Worm (Caenorhabditis elegans): ENCODE results near the gene Y54G2A.11.

Y54G2A.11 gene

DNA sequence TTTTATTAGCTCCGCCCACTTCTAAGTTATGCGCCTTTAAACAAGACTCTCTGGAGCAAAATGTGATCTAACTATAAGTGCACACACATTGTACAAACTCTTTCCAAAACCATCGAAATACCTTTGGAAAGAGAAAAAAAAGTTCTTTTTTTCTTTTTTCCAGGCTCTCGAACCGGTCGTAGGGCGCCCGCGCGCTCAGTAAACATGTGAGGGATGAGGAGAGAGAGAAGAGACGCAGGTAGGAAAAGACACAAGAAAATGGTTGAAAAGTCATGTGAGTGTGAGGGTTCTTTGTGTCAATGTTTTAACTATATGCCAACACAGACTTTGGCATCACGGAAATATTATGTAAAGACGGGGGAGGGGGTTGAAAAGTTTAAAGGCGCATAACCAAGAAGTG lies 2.9 kb upstream of the Y54G2A.11 start (continued):
- TF ChIP-seq ceh-32 (tag; optimal IDR thresholded peaks at IDR 0.05; ENCODE audit: poor library complexity) (no peak), zip-11 (GFP tag; IDR thresholded peaks at IDR 0.05) (0 out of 2 replicates have a peak, but pooled peaks have one; percentile 9), aha-1 (tag) (peak; percentile 98), mep-1 (tag; optimal IDR thresholded peaks at IDR 0.05) (peak; percentile 89), F44E2.7 (GFP tag; IDR thresholded peaks at IDR 0.05) (no peak), rbr-2 (tag; optimal IDR thresholded peaks at IDR 0.05) (peak; percentile 52), hlh-30 (tag; optimal IDR thresholded peaks at IDR 0.05; ENCODE audit: insufficient read depth) (peak; percentile 99), daf-12 (tag; optimal IDR thresholded peaks at IDR 0.05) (no peak), Y5F2A.4 (GFP tag; optimal IDR thresholded peaks at IDR 0.05) (no peak), zip-2 (tag; optimal IDR thresholded peaks at IDR 0.05) (no peak), mdl-1 (tag; optimal IDR thresholded peaks at IDR 0.05) (peak; percentile 9 to 87), lin-38 (GFP tag; IDR thresholded peaks at IDR 0.05) (peak; percentile 41; the same call in 1 of the 2 replicates), daf-19 (GFP tag; conservative IDR thresholded peaks at IDR 0.05) (no peak), ceh-62 (tag; optimal IDR thresholded peaks at IDR 0.05) (no peak), ZK337.2 (GFP tag; IDR thresholded peaks at IDR 0.05) (no peak), lin-15B (tag; optimal IDR thresholded peaks at IDR 0.05) (no peak), sdz-12 (GFP tag; optimal IDR thresholded peaks at IDR 0.05) (no peak), lsy-2 (tag; optimal IDR thresholded peaks at IDR 0.05) (peak; percentile 17 to 82), arid-1 (GFP tag; conservative IDR thresholded peaks at IDR 0.05) (peak; percentile 46; the same call in 1 of the 2 replicates), ama-1 (optimal IDR thresholded peaks at IDR 0.05) (peak; percentile 85), nhr-25 (tag; optimal IDR thresholded peaks at IDR 0.05; ENCODE audit: borderline replicate concordance, insufficient read depth) (no peak)

DNA sequence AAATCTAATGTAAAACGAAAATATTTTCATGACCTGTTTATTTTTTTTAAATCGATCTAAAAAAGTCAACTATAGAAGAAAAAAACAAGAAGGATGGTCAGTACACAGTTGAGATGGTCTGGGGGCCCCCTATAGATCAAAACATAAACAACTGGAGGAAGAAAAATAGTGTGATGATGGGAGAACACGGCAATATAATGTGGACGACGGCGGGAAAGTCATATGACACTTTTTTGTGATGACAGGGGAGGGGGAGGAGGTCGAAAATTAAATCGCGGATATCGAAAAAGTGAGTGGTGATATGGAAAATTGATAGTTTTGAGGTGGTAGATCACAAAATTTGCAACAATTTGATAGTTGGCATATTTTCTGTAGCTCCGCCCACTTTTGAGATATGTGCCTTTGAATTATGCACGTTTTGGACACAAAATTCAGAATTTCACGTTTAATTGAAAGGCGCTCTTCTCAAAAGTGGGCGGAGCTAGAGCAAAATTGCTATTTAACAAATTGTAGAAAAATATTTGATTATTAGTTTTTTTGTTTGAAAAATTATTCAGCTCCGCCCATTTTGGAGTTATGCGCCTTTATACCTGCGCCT lies 1.9 kb upstream of the Y54G2A.11 start:
- TF ChIP-seq daf-16 (GFP tag; optimal IDR thresholded peaks at IDR 0.05) (peak in 1 of 2 experiments; percentile 43), daf-16 (tag; optimal IDR thresholded peaks at IDR 0.05) (no peak), dve-1 (tag; optimal IDR thresholded peaks at IDR 0.05; ENCODE audit: insufficient read depth) (peak; percentile 32), hlh-11 (tag; optimal IDR thresholded peaks at IDR 0.05) (peak; percentile 48), pha-4 (GFP tag; IDR thresholded peaks at IDR 0.05) (no peak), pha-4 (tag; optimal IDR thresholded peaks at IDR 0.05) (peak; percentile 28), mep-1 (tag; optimal IDR thresholded peaks at IDR 0.05) (peak; percentile 29), hlh-30 (tag; optimal IDR thresholded peaks at IDR 0.05; ENCODE audit: insufficient read depth) (peak; percentile 88), unc-62 (GFP tag; optimal IDR thresholded peaks at IDR 0.05 in 1 of 2) (no peak), unc-62 (tag; optimal IDR thresholded peaks at IDR 0.05) (no peak), aha-1 (tag) (peak; percentile 36), lir-3 (tag; optimal IDR thresholded peaks at IDR 0.05) (no peak), nhr-28 (tag; optimal IDR thresholded peaks at IDR 0.05) (peak; percentile 33)

DNA sequence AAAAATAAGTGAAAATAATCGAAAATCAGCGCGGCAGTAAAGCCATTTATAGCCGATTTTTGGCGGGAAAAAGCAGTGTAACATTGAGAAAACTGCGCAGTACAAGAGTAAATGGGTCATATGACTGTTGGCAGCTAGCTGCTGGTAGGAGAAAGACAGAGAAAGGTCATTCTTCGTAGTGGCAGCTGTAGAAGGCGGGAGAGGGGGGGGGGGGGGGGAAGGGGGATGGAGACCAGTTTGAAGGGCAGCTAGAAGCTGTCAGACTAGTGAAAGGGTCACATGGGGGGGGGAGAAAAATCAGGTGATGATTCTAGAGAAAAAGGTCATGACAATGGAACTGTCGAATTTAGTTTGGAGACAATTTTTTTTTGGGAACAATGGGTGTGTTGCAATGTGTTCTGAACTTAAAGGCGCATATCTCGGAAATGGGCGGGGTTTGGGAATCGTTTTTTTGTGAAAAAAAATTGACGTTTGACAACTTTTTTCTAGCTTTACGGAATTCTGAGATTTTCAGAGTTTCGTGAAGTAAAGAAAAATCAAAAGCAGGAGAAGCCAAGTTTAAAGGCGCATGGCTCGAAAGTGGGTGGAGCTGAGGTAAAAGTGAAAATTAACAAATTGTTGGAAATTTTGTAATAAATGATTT lies 738 bp upstream of the Y54G2A.11 start:
- TF ChIP-seq nhr-237 (tag; optimal IDR thresholded peaks at IDR 0.05) (no peak), attf-4 (tag; optimal IDR thresholded peaks at IDR 0.05) (no peak), ces-1 (GFP tag; optimal IDR thresholded peaks at IDR 0.05) (no peak), ama-1 (optimal IDR thresholded peaks at IDR 0.05) (peak; percentile 50), nhr-42 (GFP tag; IDR thresholded peaks at IDR 0.05) (no peak), lin-39 (tag; optimal IDR thresholded peaks at IDR 0.05) (no peak), hmg-1.1 (GFP tag; IDR thresholded peaks at IDR 0.05) (no peak), nhr-102 (tag; optimal IDR thresholded peaks at IDR 0.05) (no peak), mes-2 (tag; optimal IDR thresholded peaks at IDR 0.05; ENCODE audit: poor library complexity, severe bottlenecking) (no peak), ceh-44 (GFP tag; IDR thresholded peaks at IDR 0.05) (no peak), Y48G9A.11 (GFP tag; IDR thresholded peaks at IDR 0.05) (no peak), fos-1 (tag; optimal IDR thresholded peaks at IDR 0.05) (no peak), F10B5.3 (tag; optimal IDR thresholded peaks at IDR 0.05) (no peak), unc-62 (GFP tag; optimal IDR thresholded peaks at IDR 0.05 in 1 of 2) (peak in 1 of 2 experiments; percentile 58), unc-62 (tag; optimal IDR thresholded peaks at IDR 0.05) (no peak), dpl-1 (GFP tag; optimal IDR thresholded peaks at IDR 0.05) (peak; percentile 21), mdl-1 (tag; optimal IDR thresholded peaks at IDR 0.05) (no peak), nhr-111 (GFP tag; optimal IDR thresholded peaks at IDR 0.05) (peak; percentile 44), zip-2 (tag; optimal IDR thresholded peaks at IDR 0.05) (no peak), tag-97 (GFP tag; IDR thresholded peaks at IDR 0.05) (no peak), set-16 (GFP tag; IDR thresholded peaks at IDR 0.05) (peak; percentile 85), mdt-29 (GFP tag; IDR thresholded peaks at IDR 0.05) (no peak)
